Worm (Caenorhabditis elegans) whole organism, late embryonic: ENCODE data around the gene ZC84.6.

Experiments
- K09A11.1 ChIP-seq: sonication (generic microtip); optimal IDR thresholded peaks from 2 replicates; lab custom pipeline; 2017; ENCODE audit warnings: antibody characterized with exemption, mild to moderate bottlenecking, missing genetic modification characterization, missing compliant biosample characterization; ENCODE audit not compliant: insufficient read depth
- T23F11.4 ChIP-seq: fragments of 200-800 bp; sonication (Bioruptor generic); optimal IDR thresholded peaks from 2 replicates; lab custom pipeline; 2018; ENCODE audit warnings: mild to moderate bottlenecking, missing genetic modification characterization, missing compliant biosample characterization
- ceh-18 ChIP-seq: sonication (generic microtip); optimal IDR thresholded peaks from 2 replicates; lab custom pipeline; 2016; ENCODE audit warnings: missing genetic modification characterization, missing compliant biosample characterization
- ceh-19 ChIP-seq: fragments of 200-800 bp; sonication (Bioruptor generic); optimal IDR thresholded peaks from 2 replicates; lab custom pipeline; 2018; ENCODE audit warnings: mild to moderate bottlenecking, missing genetic modification characterization, missing compliant biosample characterization
- ceh-22 ChIP-seq: sonication (generic microtip); optimal IDR thresholded peaks from 2 replicates; lab custom pipeline; 2017; ENCODE audit warnings: missing biosample characterization, missing genetic modification characterization
- ceh-31 ChIP-seq: sonication (generic microtip); optimal IDR thresholded peaks from 2 replicates; lab custom pipeline; 2016; ENCODE audit warnings: missing genetic modification characterization, missing compliant biosample characterization
- ceh-34 ChIP-seq: sonication (generic microtip); optimal IDR thresholded peaks from 2 replicates; lab custom pipeline; 2016; ENCODE audit warnings: mild to moderate bottlenecking, missing genetic modification characterization, missing compliant biosample characterization
- ceh-48 ChIP-seq: sonication (generic microtip); optimal IDR thresholded peaks from 2 replicates; lab custom pipeline; 2016; ENCODE audit warnings: missing genetic modification characterization, inconsistent platforms, missing compliant biosample characterization
- dmd-4 ChIP-seq: sonication (generic microtip); optimal IDR thresholded peaks from 2 replicates; lab custom pipeline; 2016; ENCODE audit warnings: borderline replicate concordance, missing genetic modification characterization, missing compliant biosample characterization
- elt-2 ChIP-seq: sonication (generic microtip); optimal IDR thresholded peaks from 2 replicates; lab custom pipeline; 2016; ENCODE audit warnings: missing genetic modification reagents, missing genetic modification characterization, missing compliant biosample characterization
- elt-4 ChIP-seq: sonication (generic microtip); optimal IDR thresholded peaks from 2 replicates; lab custom pipeline; 2016; ENCODE audit warnings: missing genetic modification characterization, missing compliant biosample characterization
- fax-1 ChIP-seq: sonication (generic microtip); optimal IDR thresholded peaks from 2 replicates; lab custom pipeline; 2016; ENCODE audit warnings: missing genotype, missing genetic modification characterization, missing compliant biosample characterization
- fkh-10 ChIP-seq: fragments of 150-350 bp; optimal IDR thresholded peaks from 2 replicates; lab custom pipeline; 2014; ENCODE audit warnings: missing biosample characterization, missing genetic modification reagents, missing genetic modification characterization
- fkh-6 ChIP-seq: sonication (generic microtip); optimal IDR thresholded peaks from 2 replicates; lab custom pipeline; 2016; ENCODE audit warnings: missing genetic modification characterization, missing compliant biosample characterization
- hlh-13 ChIP-seq: fragments of 200-800 bp; sonication (Bioruptor generic); optimal IDR thresholded peaks from 2 replicates; lab custom pipeline; 2018; ENCODE audit warnings: mild to moderate bottlenecking, missing genetic modification characterization, missing compliant biosample characterization
- hlh-6 ChIP-seq: sonication (generic microtip); optimal IDR thresholded peaks from 2 replicates; lab custom pipeline; 2016; ENCODE audit warnings: missing genotype, missing genetic modification characterization, missing compliant biosample characterization
- hlh-8 ChIP-seq: sonication (generic microtip); optimal IDR thresholded peaks from 2 replicates; lab custom pipeline; 2016; ENCODE audit warnings: missing genotype, missing genetic modification characterization, missing compliant biosample characterization
- lim-6 ChIP-seq: sonication (generic microtip); optimal IDR thresholded peaks from 2 replicates; lab custom pipeline; 2016; ENCODE audit warnings: missing genetic modification characterization, missing compliant biosample characterization
- lin-11 ChIP-seq: fragments of 200-800 bp; sonication (Bioruptor generic); optimal IDR thresholded peaks from 2 replicates; lab custom pipeline; 2018; ENCODE audit warnings: mild to moderate bottlenecking, missing genetic modification characterization, missing compliant biosample characterization
- nfya-1 ChIP-seq: sonication (generic microtip); optimal IDR thresholded peaks from 2 replicates; lab custom pipeline; 2017; ENCODE audit warnings: missing genetic modification characterization, mild to moderate bottlenecking, missing compliant biosample characterization, antibody characterized with exemption, moderate library complexity
- nhr-11 ChIP-seq: fragments of 150-350 bp; optimal IDR thresholded peaks from 2 replicates; lab custom pipeline; 2014; ENCODE audit warnings: missing biosample characterization, missing genetic modification characterization
- nhr-232 ChIP-seq: sonication (generic microtip); optimal IDR thresholded peaks from 2 replicates; lab custom pipeline; 2016; ENCODE audit warnings: missing genetic modification characterization, missing compliant biosample characterization
- pat-9 ChIP-seq: fragments of 200-800 bp; sonication (Bioruptor generic); optimal IDR thresholded peaks from 2 replicates; lab custom pipeline; 2018; ENCODE audit warnings: mild to moderate bottlenecking, missing genetic modification characterization, moderate library complexity, missing compliant biosample characterization
- pha-2 ChIP-seq: sonication (generic microtip); optimal IDR thresholded peaks from 2 replicates; lab custom pipeline; 2017; ENCODE audit warnings: mild to moderate bottlenecking, missing genetic modification characterization, missing compliant biosample characterization
- pqm-1 ChIP-seq: sonication (generic microtip); optimal IDR thresholded peaks from 2 replicates; lab custom pipeline; 2016; ENCODE audit warnings: missing genetic modification characterization, missing compliant biosample characterization
- pros-1 ChIP-seq: fragments of 150-350 bp; optimal IDR thresholded peaks from 2 replicates; lab custom pipeline; 2014; ENCODE audit warnings: missing biosample characterization, missing genetic modification reagents, missing genetic modification characterization
- rnt-1 ChIP-seq: sonication (generic microtip); optimal IDR thresholded peaks from 2 replicates; lab custom pipeline; 2016; ENCODE audit warnings: missing genetic modification characterization, missing compliant biosample characterization
- sox-2 ChIP-seq: fragments of 200-800 bp; sonication (Bioruptor generic); IDR thresholded peaks from 2 replicates; pipeline ENCODE4 v1.3.6; 2022; ENCODE audit warnings: missing genetic modification reagents, missing genetic modification characterization, missing compliant biosample characterization
- sox-4 ChIP-seq: sonication (generic microtip); optimal IDR thresholded peaks from 2 replicates; lab custom pipeline; 2017; ENCODE audit warnings: mild to moderate bottlenecking, missing genetic modification characterization, inconsistent platforms, missing compliant biosample characterization
- tbx-2 ChIP-seq: sonication (generic microtip); optimal IDR thresholded peaks from 2 replicates; lab custom pipeline; 2016; ENCODE audit warnings: missing genetic modification characterization, missing compliant biosample characterization
- ttx-3 ChIP-seq: sonication (generic microtip); optimal IDR thresholded peaks from 2 replicates; lab custom pipeline; 2016; ENCODE audit warnings: missing genetic modification reagents, missing genetic modification characterization, missing compliant biosample characterization
- unc-3 ChIP-seq, 2 experiments: fragments of 200-800 bp in 1 of 2; sonication (Bioruptor generic) in 1 of 2; sonication (generic microtip) in 1 of 2; conservative IDR thresholded peaks in 1 of 2; optimal IDR thresholded peaks in 1 of 2; 2 replicates each; pipeline versions ENCODE4 v1.3.6 to Lab custom; 2016 to 2022; ENCODE audit warnings: missing compliant biosample characterization in 2 of 2, missing genetic modification characterization in 2 of 2, missing genetic modification reagents in 1 of 2
- unc-42 ChIP-seq: sonication (generic microtip); optimal IDR thresholded peaks from 2 replicates; lab custom pipeline; 2016; ENCODE audit warnings: missing genotype, missing genetic modification characterization, missing compliant biosample characterization
- unc-55 ChIP-seq: sonication (generic microtip); optimal IDR thresholded peaks from 2 replicates; lab custom pipeline; 2017; ENCODE audit warnings: missing biosample characterization, missing genetic modification reagents, missing genetic modification characterization
- unc-86 ChIP-seq: sonication (generic microtip); optimal IDR thresholded peaks from 2 replicates; lab custom pipeline; 2016; ENCODE audit warnings: missing genetic modification characterization, missing compliant biosample characterization

The ZC84.6 gene

ce11 chrIII:9199605-9200004 lies at the start of gene ZC84.6:
Gene ZC84.6 (minus strand): TSS chrIII:9199705.
- TF ChIP-seq pros-1 (tag; lab: Kevin White, UChicago) = no peak
- TF ChIP-seq lin-11 (tag; lab: Kevin White, UChicago) = no peak
- TF ChIP-seq nhr-11 (tag; lab: Kevin White, UChicago) = no peak
- no peak for TF ChIP-seq ttx-3 (tag; lab: Kevin White, UChicago)
- no peak for TF ChIP-seq unc-3 (GFP tag; conservative IDR thresholded peaks at IDR 0.05; lab: Robert Waterston, UW)
- TF ChIP-seq unc-3 (tag; optimal IDR thresholded peaks at IDR 0.05; lab: Kevin White, UChicago) = no peak

- TF ChIP-seq ceh-18 (tag; lab: Kevin White, UChicago) (no peak), sox-4 (tag; lab: Kevin White, UChicago) (no peak), fkh-10 (no peak), unc-86 (no peak), fax-1 (tag; lab: Kevin White, UChicago) (no peak), lim-6 (tag; lab: Kevin White, UChicago) (no peak), hlh-8 (tag; lab: Kevin White, UChicago) (no peak), ceh-19 (GFP tag; lab: Kevin White, UChicago) (no peak), dmd-4 (tag; lab: Kevin White, UChicago) (no peak)
- TF ChIP-seq, all 69 proteins: peak for 0
These were observed 47.7 kb upstream of the ZC84.6 start, which contains the start of gene T02C1.1 for ce11 chrIII:9247221-9247620. Gene T02C1.1 (plus strand): TSS chrIII:9247525.

ce11 chrIII:9242675-9243074 lies 43.2 kb upstream of the ZC84.6 start, which contains the start of gene dat-1:
Gene dat-1 (plus strand): TSS chrIII:9242975.
- no peak for TF ChIP-seq ceh-22 (tag; lab: Kevin White, UChicago)
- TF ChIP-seq unc-42 (tag; lab: Kevin White, UChicago) = no peak
- no peak for TF ChIP-seq T23F11.4 (GFP tag; lab: Kevin White, UChicago)
- TF ChIP-seq ceh-34 = no peak
- no peak for TF ChIP-seq ceh-31 (tag; lab: Kevin White, UChicago)
- no peak for TF ChIP-seq K09A11.1 (tag; lab: Kevin White, UChicago)
- no peak for TF ChIP-seq ceh-19 (GFP tag; lab: Kevin White, UChicago)
- TF ChIP-seq fax-1 (tag; lab: Kevin White, UChicago) = no peak
- TF ChIP-seq rnt-1 (tag; lab: Kevin White, UChicago) = no peak
- TF ChIP-seq unc-55 (GFP tag; lab: Kevin White, UChicago) = no peak

- TF ChIP-seq pat-9 (tag; lab: Kevin White, UChicago) = no peak
- no peak for TF ChIP-seq fkh-6 (tag; lab: Kevin White, UChicago)
- TF ChIP-seq elt-2 (tag; lab: Kevin White, UChicago) = peak; percentile 49
- TF ChIP-seq ceh-34 = peak; percentile 2
- no peak for TF ChIP-seq ceh-48 (tag; lab: Kevin White, UChicago)
- TF ChIP-seq nfya-1 (tag; lab: Kevin White, UChicago) = peak; percentile 46
- peak; percentile 16 for TF ChIP-seq unc-42 (tag; lab: Kevin White, UChicago)
- peak; percentile 46 for TF ChIP-seq ceh-18 (tag; lab: Kevin White, UChicago)
- peak; percentile 56 for TF ChIP-seq tbx-2
- TF ChIP-seq unc-86 = no peak
- TF ChIP-seq rnt-1 (tag; lab: Kevin White, UChicago) = peak; percentile 72
- TF ChIP-seq elt-4 (tag; lab: Kevin White, UChicago) = no peak
- TF ChIP-seq pha-2 (tag; lab: Kevin White, UChicago) = no peak
- no peak for TF ChIP-seq hlh-13 (GFP tag; lab: Kevin White, UChicago)
These were observed 40.5 kb upstream of the ZC84.6 start, which contains the start of gene saeg-2 for ce11 chrIII:9239983-9240382. Gene saeg-2 (plus strand): TSS chrIII:9240363.

- TF ChIP-seq pros-1 (tag; lab: Kevin White, UChicago) (no peak), hlh-6 (tag; lab: Kevin White, UChicago) (no peak), sox-2 (no peak), nhr-232 (tag; lab: Kevin White, UChicago) (no peak), fkh-6 (tag; lab: Kevin White, UChicago) (no peak), pqm-1 (tag; lab: Kevin White, UChicago) (no peak)
These were observed 38.1 kb upstream of the ZC84.6 start for ce11 chrIII:9237626-9238025.
